Worm (Caenorhabditis elegans) whole organism, L1 larva: ENCODE results near the gene B0244.6.

Experiments used
- Y116A8C.19 ChIP-seq: sonication (generic microtip); optimal IDR thresholded peaks from 2 replicates; lab custom pipeline; 2016; ENCODE audit warnings: missing compliant biosample characterization, missing genetic modification characterization, borderline replicate concordance
- ama-1 ChIP-seq: fragments of 150-350 bp; optimal IDR thresholded peaks from 2 replicates; lab custom pipeline; 2014
- ceh-82 ChIP-seq, 3 experiments: fragments of 150-350 bp in 1 of 3; sonication (generic microtip) in 2 of 3; optimal IDR thresholded peaks; 2 replicates each; lab custom pipeline; 2014 to 2017; ENCODE audit warnings: missing biosample characterization in 3 of 3, missing genetic modification characterization in 3 of 3
- elt-2 ChIP-seq: sonication (generic microtip); optimal IDR thresholded peaks from 2 replicates; lab custom pipeline; 2016; ENCODE audit warnings: missing genetic modification characterization, mild to moderate bottlenecking, inconsistent platforms, missing compliant biosample characterization, missing genetic modification reagents
- mep-1 ChIP-seq: fragments of 150-350 bp; optimal IDR thresholded peaks from 2 replicates; lab custom pipeline; 2014; ENCODE audit warnings: missing biosample characterization, missing genetic modification characterization
- pqm-1 ChIP-seq: sonication (generic microtip); optimal IDR thresholded peaks from 3 replicates; lab custom pipeline; 2017; ENCODE audit warnings: missing biosample characterization, missing genetic modification characterization
- sptf-1 ChIP-seq: fragments of 150-350 bp; optimal IDR thresholded peaks from 2 replicates; lab custom pipeline; 2014; ENCODE audit warnings: missing biosample characterization, missing genetic modification characterization
- unc-30 ChIP-seq: sonication (generic microtip); optimal IDR thresholded peaks from 2 replicates; lab custom pipeline; 2017; ENCODE audit warnings: missing biosample characterization, missing genetic modification characterization
- zag-1 ChIP-seq: fragments of 150-350 bp; optimal IDR thresholded peaks from 2 replicates; lab custom pipeline; 2014; ENCODE audit warnings: missing biosample characterization, missing genetic modification characterization
- ztf-4 ChIP-seq: fragments of 150-350 bp; optimal IDR thresholded peaks from 2 replicates; lab custom pipeline; 2014; ENCODE audit warnings: missing biosample characterization, missing genetic modification characterization

DNA sequence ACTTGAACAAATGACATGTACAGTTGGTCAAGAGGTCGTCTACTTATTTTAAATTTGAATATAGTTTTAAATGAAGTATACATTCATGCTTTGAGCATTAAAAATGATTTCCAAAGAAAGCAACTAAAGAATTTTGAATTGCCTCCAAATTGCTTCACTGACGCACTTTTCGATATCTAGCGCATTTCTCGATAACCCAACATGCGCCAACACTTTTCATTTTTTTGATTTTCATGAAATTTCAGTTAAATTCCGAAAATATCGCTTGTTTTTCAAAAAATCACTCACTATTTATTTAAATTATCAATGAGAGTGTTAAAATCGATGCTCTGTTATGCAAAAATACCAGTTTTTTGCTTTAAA, 18.0 kb upstream of the B0244.6 start:
- TF ChIP-seq zag-1 (tag; lab: Kevin White, UChicago) (no peak), sptf-1 (tag; lab: Kevin White, UChicago) (no peak), Y116A8C.19 (tag; lab: Kevin White, UChicago) (no peak), mep-1 (tag; lab: Kevin White, UChicago) (no peak), elt-2 (tag; lab: Kevin White, UChicago) (no peak), ama-1 (no peak), unc-30 (tag; lab: Kevin White, UChicago) (no peak), pqm-1 (tag; lab: Kevin White, UChicago) (no peak), ceh-82 (tag; optimal IDR thresholded peaks at IDR 0.05; lab: Kevin White, UChicago) (no peak), ztf-4 (no peak)
